Worm (Caenorhabditis elegans): ENCODE data around the gene F26C11.3.

F26C11.3 gene

ce11 chrII:9938877-9939276, 24.0 kb upstream of the F26C11.3 start, which contains the start of the genes C05C10.7 and C05C10.5:
Gene C05C10.7 (minus strand): TSS chrII:9938971.
Gene C05C10.5 (plus strand): TSS chrII:9939040.
- TF ChIP-seq mab-9 (GFP tag; IDR thresholded peaks at IDR 0.05) (no peak), efl-1 (optimal IDR thresholded peaks at IDR 0.05) (peak in 1 of 2 experiments; percentile 10), efl-1 (GFP tag; optimal IDR thresholded peaks at IDR 0.05 in 1 of 2) (peak in 1 of 2 experiments; percentile 58)

ce11 chrII:9937611-9938010, 22.7 kb upstream of the F26C11.3 start:
- TF ChIP-seq nhr-19 (GFP tag; conservative IDR thresholded peaks at IDR 0.05) (peak; percentile 83), pax-3 (tag; optimal IDR thresholded peaks at IDR 0.05) (no peak), aly-2 (tag; optimal IDR thresholded peaks at IDR 0.05) (no peak), swsn-7 (tag; optimal IDR thresholded peaks at IDR 0.05) (peak; percentile 59), lin-14 (GFP tag; optimal IDR thresholded peaks at IDR 0.05) (peak; percentile 97), unc-86 (tag; optimal IDR thresholded peaks at IDR 0.05) (no peak), unc-98 (GFP tag; IDR thresholded peaks at IDR 0.05) (no peak; the same call in 1 of the 2 replicates), rnt-1 (tag; optimal IDR thresholded peaks at IDR 0.05) (peak; percentile 76), nhr-47 (tag; optimal IDR thresholded peaks at IDR 0.05) (peak; percentile 75), pag-3 (tag; optimal IDR thresholded peaks at IDR 0.05; ENCODE audit: borderline replicate concordance, insufficient read depth) (no peak), irx-1 (tag; optimal IDR thresholded peaks at IDR 0.05) (peak; percentile 34), hlh-17 (GFP tag; optimal IDR thresholded peaks at IDR 0.05; ENCODE audit: borderline replicate concordance) (no peak), ceh-63 (GFP tag; optimal IDR thresholded peaks at IDR 0.05) (no peak), nhr-12 (tag; optimal IDR thresholded peaks at IDR 0.05) (no peak), sup-37 (GFP tag; optimal IDR thresholded peaks at IDR 0.05) (peak; percentile 32), mep-1 (tag; optimal IDR thresholded peaks at IDR 0.05) (peak; percentile 87), fkh-8 (tag; optimal IDR thresholded peaks at IDR 0.05) (peak; percentile 56), unc-62 (GFP tag; optimal IDR thresholded peaks at IDR 0.05) (no peak), ceh-8 (GFP tag; optimal IDR thresholded peaks at IDR 0.05) (no peak), nhr-20 (tag; optimal IDR thresholded peaks at IDR 0.05) (peak; percentile 94), sptf-1 (tag; optimal IDR thresholded peaks at IDR 0.05) (no peak), F16B12.6 (tag; optimal IDR thresholded peaks at IDR 0.05) (no peak), ceh-88 (GFP tag; IDR thresholded peaks at IDR 0.05) (no peak), nhr-28 (tag; optimal IDR thresholded peaks at IDR 0.05) (no peak), nhr-90 (tag; optimal IDR thresholded peaks at IDR 0.05; ENCODE audit: poor library complexity) (peak; percentile 83), lin-13 (GFP tag; optimal IDR thresholded peaks at IDR 0.05) (peak; percentile 83), tlp-1 (tag; optimal IDR thresholded peaks at IDR 0.05) (no peak), ama-1 (optimal IDR thresholded peaks at IDR 0.05) (peak; percentile 41), lir-3 (tag; optimal IDR thresholded peaks at IDR 0.05; ENCODE audit: poor library complexity) (peak; percentile 66), fkh-10 (GFP tag; optimal IDR thresholded peaks at IDR 0.05) (no peak), nhr-85 (tag) (peak; percentile 93), zip-4 (GFP tag; optimal IDR thresholded peaks at IDR 0.05) (no peak), Y116A8C.19 (tag; optimal IDR thresholded peaks at IDR 0.05; ENCODE audit: borderline replicate concordance) (no peak), snu-23 (GFP tag; optimal IDR thresholded peaks at IDR 0.05) (peak; percentile 94), egl-13 (tag; optimal IDR thresholded peaks at IDR 0.05) (no peak), C34B4.2 (tag; optimal IDR thresholded peaks at IDR 0.05) (no peak), nhr-77 (tag; optimal IDR thresholded peaks at IDR 0.05) (peak; percentile 78), ztf-11 (tag; optimal IDR thresholded peaks at IDR 0.05) (no peak), nhr-84 (tag; optimal IDR thresholded peaks at IDR 0.05) (peak; percentile 37), lsy-2 (tag; optimal IDR thresholded peaks at IDR 0.05) (peak; percentile 80 to 89), efl-1 (optimal IDR thresholded peaks at IDR 0.05) (peak; percentile 62 to 74), efl-1 (GFP tag; optimal IDR thresholded peaks at IDR 0.05 in 1 of 2) (peak; percentile 68 to 96), nhr-71 (tag; optimal IDR thresholded peaks at IDR 0.05) (peak; percentile 97), mdl-1 (tag; optimal IDR thresholded peaks at IDR 0.05) (peak; percentile 37 to 98), hlh-4 (tag; optimal IDR thresholded peaks at IDR 0.05) (no peak), snpc-4 (tag; optimal IDR thresholded peaks at IDR 0.05) (peak; percentile 40), aha-1 (tag; optimal IDR thresholded peaks at IDR 0.05) (no peak), elt-2 (tag; optimal IDR thresholded peaks at IDR 0.05) (peak; percentile 54), ztf-4 (tag; optimal IDR thresholded peaks at IDR 0.05) (peak; percentile 60), ces-1 (GFP tag; optimal IDR thresholded peaks at IDR 0.05) (no peak)
